Worm (Caenorhabditis elegans): ENCODE measurements around the gene srsx-39.

ce11 chrV:15265814-15266213 is 9.2 kb upstream of the srsx-39 start, which contains the start of gene M01B2.13:
- TF ChIP-seq swsn-7 (tag; optimal IDR thresholded peaks at IDR 0.05) = no peak
- TF ChIP-seq lin-15B (tag; optimal IDR thresholded peaks at IDR 0.05) = no peak
- TF ChIP-seq fos-1 (tag; optimal IDR thresholded peaks at IDR 0.05) = no peak
- no peak for TF ChIP-seq efl-3 (GFP tag; optimal IDR thresholded peaks at IDR 0.05)
- TF ChIP-seq zip-4 (GFP tag; optimal IDR thresholded peaks at IDR 0.05) = no peak
- TF ChIP-seq unc-62 (GFP tag; optimal IDR thresholded peaks at IDR 0.05) = no peak
- no peak for TF ChIP-seq aha-1 (tag; optimal IDR thresholded peaks at IDR 0.05)
- no peak for TF ChIP-seq dpl-1 (GFP tag; optimal IDR thresholded peaks at IDR 0.05)
- TF ChIP-seq nhr-77 (tag; optimal IDR thresholded peaks at IDR 0.05) = no peak
- TF ChIP-seq blmp-1 (tag; optimal IDR thresholded peaks at IDR 0.05) = no peak
- TF ChIP-seq ama-1 (optimal IDR thresholded peaks at IDR 0.05) = no peak
- no peak for TF ChIP-seq jun-1 (tag; optimal IDR thresholded peaks at IDR 0.05)
- TF ChIP-seq C34B4.2 (tag; optimal IDR thresholded peaks at IDR 0.05) = no peak
- TF ChIP-seq nhr-11 (tag; optimal IDR thresholded peaks at IDR 0.05) = no peak

Measured in whole organism, L1 larva.